Fruit fly (Drosophila melanogaster): ENCODE data around the gene C3G.

The C3G gene

DNA sequence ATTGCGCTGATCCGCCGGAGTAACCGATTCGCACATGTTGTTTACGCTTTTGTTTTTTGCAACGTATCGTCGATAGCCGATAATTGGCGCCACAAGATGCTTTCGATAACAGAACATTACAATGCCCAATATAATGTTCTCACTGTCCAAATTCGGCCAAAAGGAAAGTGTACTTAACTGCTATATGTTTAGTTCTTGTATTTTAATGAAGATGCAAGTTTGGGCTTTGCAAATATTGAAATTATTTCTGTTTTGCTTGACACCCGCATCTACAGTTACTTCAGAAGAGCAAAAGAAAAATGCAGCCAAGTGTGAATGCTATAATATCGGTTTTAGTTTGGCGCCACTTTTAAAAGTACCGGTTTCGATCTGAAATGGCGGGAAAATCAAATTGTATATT is 49.2 kb upstream of the C3G start (continued):
- TF ChIP-seq CG4360 (GFP tag; IDR thresholded peaks at IDR 0.05) = peak; percentile 59
- peak; percentile 80 for TF ChIP-seq CG9215 (GFP tag; IDR thresholded peaks at IDR 0.05)
- peak; percentile 16; the same call in 1 of the 2 replicates for TF ChIP-seq Dip2 (GFP tag; IDR thresholded peaks at IDR 0.05)
- TF ChIP-seq CG8290 (GFP tag; optimal IDR thresholded peaks at IDR 0.05) = peak; percentile 71
- peak; percentile 37 to 96 for TF ChIP-seq CG8290 (tag; optimal IDR thresholded peaks at IDR 0.05)
- TF ChIP-seq Atf3 (GFP tag; optimal IDR thresholded peaks at IDR 0.05) = peak; percentile 86
- peak; percentile 60; the same call in 2 of the 3 replicates for TF ChIP-seq HLH4C (GFP tag; IDR thresholded peaks at IDR 0.05; ENCODE audit: partially characterized antibody)
- TF ChIP-seq ato (GFP tag; IDR thresholded peaks at IDR 0.05; ENCODE audit: partially characterized antibody) = peak; percentile 11; the same call in 1 of the 2 replicates
- peak; percentile 89 for TF ChIP-seq CG4328 (GFP tag; optimal IDR thresholded peaks at IDR 0.05)
- TF ChIP-seq CG1647 (GFP tag; optimal IDR thresholded peaks at IDR 0.05) = peak; percentile 92
- no peak for TF ChIP-seq knrl (GFP tag; IDR thresholded peaks at IDR 0.05; ENCODE audit: partially characterized antibody)
- peak; percentile 87 for TF ChIP-seq Aef1 (GFP tag; IDR thresholded peaks at IDR 0.05)
- TF ChIP-seq CG6175 (GFP tag; IDR thresholded peaks at IDR 0.05) = peak; percentile 79; the same call in 2 of the 3 replicates
- TF ChIP-seq CG7271 (tag; optimal IDR thresholded peaks at IDR 0.05) = peak; percentile 42
- peak; percentile 71 for TF ChIP-seq sim (GFP tag; IDR thresholded peaks at IDR 0.05)
- peak; percentile 61; the same call in 1 of the 2 replicates for TF ChIP-seq ro (GFP tag; IDR thresholded peaks at IDR 0.05)
- TF ChIP-seq CG10321 (GFP tag; IDR thresholded peaks at IDR 0.05) = peak; percentile 53; the same call in 1 of the 2 replicates
- peak; percentile 58 for TF ChIP-seq fd64A (GFP tag; optimal IDR thresholded peaks at IDR 0.05)
- TF ChIP-seq vvl (GFP tag; IDR thresholded peaks at IDR 0.05) = peak; percentile 93
- peak; percentile 95 for TF ChIP-seq CG7839 (tag; optimal IDR thresholded peaks at IDR 0.05)
- peak; percentile 55; the same call in 1 of the 2 replicates for TF ChIP-seq chm (GFP tag; IDR thresholded peaks at IDR 0.05)
- peak; percentile 85 for TF ChIP-seq CG30020 (tag; optimal IDR thresholded peaks at IDR 0.05)
- peak; percentile 89 for TF ChIP-seq CG11398 (GFP tag; optimal IDR thresholded peaks at IDR 0.05)
- peak; percentile 84 for TF ChIP-seq CG18764 (GFP tag; optimal IDR thresholded peaks at IDR 0.05)
- TF ChIP-seq Dek (tag; optimal IDR thresholded peaks at IDR 0.05) = peak; percentile 91
- TF ChIP-seq Tbp (GFP tag; optimal IDR thresholded peaks at IDR 0.05) = no peak
- TF ChIP-seq Sry-δ (GFP tag; optimal IDR thresholded peaks at IDR 0.05) = peak; percentile 76
- TF ChIP-seq CG42726 (GFP tag; IDR thresholded peaks at IDR 0.05; ENCODE audit: partially characterized antibody) = no peak
- peak; percentile 84 for TF ChIP-seq Myb (GFP tag; optimal IDR thresholded peaks at IDR 0.05)
- peak; percentile 74 for TF ChIP-seq Hmx (GFP tag; optimal IDR thresholded peaks at IDR 0.05)
- peak; percentile 86 for TF ChIP-seq sisA (GFP tag; IDR thresholded peaks at IDR 0.05)
- peak; percentile 84 for TF ChIP-seq ken (GFP tag; IDR thresholded peaks at IDR 0.05)
- TF ChIP-seq CG8765 (GFP tag; IDR thresholded peaks at IDR 0.05) = peak; percentile 67
- TF ChIP-seq z (GFP tag; IDR thresholded peaks at IDR 0.05) = no peak
- TF ChIP-seq CG4424 (GFP tag; optimal IDR thresholded peaks at IDR 0.05) = peak; percentile 90
- TF ChIP-seq emc (GFP tag; optimal IDR thresholded peaks at IDR 0.05) = peak; percentile 86
- TF ChIP-seq Ssrp (tag; optimal IDR thresholded peaks at IDR 0.05) = peak; percentile 90
- peak; percentile 53 for TF ChIP-seq Ravus (GFP tag; IDR thresholded peaks at IDR 0.05)
- peak; percentile 88 for TF ChIP-seq Chrac-16 (GFP tag; optimal IDR thresholded peaks at IDR 0.05)
- peak; percentile 65 for TF ChIP-seq ab (GFP tag; optimal IDR thresholded peaks at IDR 0.05)
- TF ChIP-seq CG6272 (GFP tag; IDR thresholded peaks at IDR 0.05) = peak; percentile 68
- TF ChIP-seq CG14014 (GFP tag; IDR thresholded peaks at IDR 0.05) = peak; percentile 89
- TF ChIP-seq CG10959 (GFP tag; IDR thresholded peaks at IDR 0.05) = peak; percentile 38; the same call in 1 of the 2 replicates
- TF ChIP-seq HmgZ (tag; optimal IDR thresholded peaks at IDR 0.05) = peak; percentile 95
- peak; percentile 56; the same call in 1 of the 2 replicates for TF ChIP-seq CG17612 (GFP tag; IDR thresholded peaks at IDR 0.05)
- peak; percentile 82 for TF ChIP-seq Hr3 (GFP tag; optimal IDR thresholded peaks at IDR 0.05)
- TF ChIP-seq CG33557 (GFP tag; optimal IDR thresholded peaks at IDR 0.05) = peak; percentile 75
- TF ChIP-seq psq (GFP tag; optimal IDR thresholded peaks at IDR 0.05) = peak; percentile 61
- peak; percentile 77 for TF ChIP-seq NFAT (GFP tag; IDR thresholded peaks at IDR 0.05)
- peak; percentile 87 for TF ChIP-seq CG3847 (GFP tag; IDR thresholded peaks at IDR 0.05)
- peak; percentile 77 for TF ChIP-seq CG6813 (GFP tag; optimal IDR thresholded peaks at IDR 0.05)
- peak; percentile 58 for TF ChIP-seq gt (GFP tag; IDR thresholded peaks at IDR 0.05)

Data from whole organism, embryonic.